Worm (Caenorhabditis elegans) whole organism, midembryonic: ENCODE data around the gene col-151.

ENCODE experiments used
- flt-1 ChIP-seq: fragments of 200-800 bp; sonication (Bioruptor generic); IDR thresholded peaks from 2 replicates; pipeline ENCODE4 v1.3.6; 2022; ENCODE audit warnings: missing genetic modification characterization, missing compliant biosample characterization
- klf-2 ChIP-seq: fragments of 200-800 bp; sonication (Bioruptor generic); conservative IDR thresholded peaks from 2 replicates; pipeline ENCODE4 v1.3.6; 2022; ENCODE audit warnings: missing genetic modification reagents, missing genetic modification characterization, missing compliant biosample characterization
- med-1 ChIP-seq: sonication (generic microtip); optimal IDR thresholded peaks from 2 replicates; lab custom pipeline; 2017; ENCODE audit warnings: missing genetic modification characterization, mild to moderate bottlenecking, missing compliant biosample characterization, antibody characterized with exemption, missing genetic modification reagents; ENCODE audit not compliant: insufficient read depth
- ref-1 ChIP-seq: fragments of 200-800 bp; sonication (Bioruptor generic); conservative IDR thresholded peaks from 2 replicates; pipeline ENCODE4 v1.3.6; 2022; ENCODE audit warnings: missing genetic modification reagents, missing genetic modification characterization, missing compliant biosample characterization
- tab-1 ChIP-seq: fragments of 200-800 bp; sonication (Bioruptor generic); IDR thresholded peaks from 2 replicates; pipeline ENCODE4 v1.3.6; 2022; ENCODE audit warnings: missing genetic modification characterization, missing compliant biosample characterization
- ztf-23 ChIP-seq: fragments of 200-800 bp; sonication (Bioruptor generic); IDR thresholded peaks from 2 replicates; pipeline ENCODE4 v1.3.6; 2022; ENCODE audit warnings: missing genetic modification reagents, missing genetic modification characterization, missing compliant biosample characterization
- ztf-29 ChIP-seq: fragments of 200-800 bp; sonication (Bioruptor generic); IDR thresholded peaks from 2 replicates; pipeline ENCODE4 v1.3.6; 2022; ENCODE audit warnings: missing genetic modification reagents, missing genetic modification characterization, missing compliant biosample characterization

DNA sequence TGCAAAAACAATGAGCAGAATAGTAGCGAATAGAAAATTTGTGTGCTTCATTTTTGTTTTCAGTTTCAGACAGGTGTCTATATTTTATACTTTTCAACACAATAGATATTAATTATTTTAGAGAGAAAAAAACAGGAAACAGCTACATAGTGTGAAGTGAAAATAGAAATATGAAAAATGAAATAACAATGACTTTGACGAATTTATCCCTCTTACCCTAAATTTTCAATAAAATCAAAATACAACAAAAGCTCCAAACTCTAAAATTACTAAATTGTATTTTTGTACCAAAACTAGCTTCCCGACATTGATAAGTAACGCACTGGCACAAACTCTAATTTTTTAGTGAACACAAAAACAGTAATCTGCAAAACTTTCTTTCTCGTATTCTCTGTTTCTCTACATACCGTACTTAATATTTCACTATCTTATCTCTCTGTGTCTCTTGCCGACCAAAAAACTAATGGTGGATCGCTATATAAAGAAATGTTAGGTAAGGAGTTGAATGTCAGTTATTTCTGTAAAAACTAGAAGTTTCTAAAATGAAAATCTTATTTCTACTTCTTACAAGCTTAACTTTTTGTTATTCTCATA is at the start of gene col-151, which contains the start of gene ugt-1:
- TF ChIP-seq ztf-29, result no peak
- no peak for TF ChIP-seq flt-1 (GFP tag; lab: Robert Waterston, UW)
- TF ChIP-seq med-1, result no peak
- TF ChIP-seq klf-2, result no peak
- TF ChIP-seq ref-1 (GFP tag; lab: Robert Waterston, UW), result no peak
- TF ChIP-seq ztf-23 (GFP tag; lab: Robert Waterston, UW), result no peak
- TF ChIP-seq tab-1 (GFP tag; lab: Robert Waterston, UW), result no peak
